Worm (Caenorhabditis elegans) whole organism, L4 larva: ENCODE measurements around the gene C08D8.7.
"Not testable (repeated sequence)": the region's sequence is repeated elsewhere in the genome, so short reads cannot be mapped to it uniquely, and the experiment has no call there.

ENCODE experiments used
- D1046.2 ChIP-seq: fragments of 200-800 bp; sonication (Bioruptor generic); IDR thresholded peaks from 2 replicates; pipeline ENCODE4 v1.3.6; 2022; ENCODE audit warnings: missing genetic modification characterization, missing compliant biosample characterization
- F26F4.8 ChIP-seq: fragments of 200-800 bp; sonication (Bioruptor generic); conservative IDR thresholded peaks from 2 replicates; pipeline ENCODE4 v1.3.6; 2022; ENCODE audit warnings: missing genetic modification characterization, missing compliant biosample characterization
- F49E8.2 ChIP-seq: sonication (generic microtip); optimal IDR thresholded peaks from 2 replicates; lab custom pipeline; 2016; ENCODE audit warnings: missing compliant biosample characterization, mild to moderate bottlenecking, missing genetic modification characterization, borderline replicate concordance
- R02D3.7 ChIP-seq: fragments of 150-350 bp; sonication (generic microtip); optimal IDR thresholded peaks from 3 replicates; lab custom pipeline; 2014; ENCODE audit warnings: missing biosample characterization, missing genetic modification characterization
- T20F7.1 ChIP-seq: fragments of 200-800 bp; sonication (Bioruptor generic); optimal IDR thresholded peaks from 2 replicates; lab custom pipeline; 2018; ENCODE audit warnings: mild to moderate bottlenecking, missing genetic modification characterization, missing compliant biosample characterization
- T26A8.4 ChIP-seq: fragments of 200-800 bp; sonication (Bioruptor generic); IDR thresholded peaks from 2 replicates; pipeline ENCODE4 v1.3.6; 2022; ENCODE audit warnings: missing genetic modification characterization, missing compliant biosample characterization
- Y105C5A.15 ChIP-seq: fragments of 200-800 bp; sonication (Bioruptor generic); IDR thresholded peaks from 2 replicates; pipeline ENCODE4 v1.3.6; 2022; ENCODE audit warnings: missing genetic modification characterization, missing compliant biosample characterization
- Y5F2A.4 ChIP-seq: fragments of 200-800 bp; sonication (Bioruptor generic); optimal IDR thresholded peaks from 2 replicates; lab custom pipeline; 2018; ENCODE audit warnings: mild to moderate bottlenecking, missing genetic modification characterization, missing compliant biosample characterization
- ceh-20 ChIP-seq: fragments of 200-800 bp; sonication (Bioruptor generic); IDR thresholded peaks from 2 replicates; pipeline ENCODE4 v1.3.6; 2022; ENCODE audit warnings: missing genetic modification reagents, missing genetic modification characterization, missing compliant biosample characterization
- ceh-28 ChIP-seq: fragments of 150-350 bp; optimal IDR thresholded peaks from 2 replicates; lab custom pipeline; 2014; ENCODE audit warnings: missing biosample characterization, missing genetic modification reagents, missing genetic modification characterization
- ceh-32 ChIP-seq: sonication (generic microtip); optimal IDR thresholded peaks from 2 replicates; lab custom pipeline; 2016; ENCODE audit warnings: mild to moderate bottlenecking, missing genetic modification characterization, missing compliant biosample characterization; ENCODE audit not compliant: poor library complexity
- ceh-44 ChIP-seq: fragments of 200-800 bp; sonication (Bioruptor generic); IDR thresholded peaks from 2 replicates; pipeline ENCODE4 v1.3.6; 2022; ENCODE audit warnings: missing genetic modification reagents, missing genetic modification characterization, missing compliant biosample characterization
- daf-19 ChIP-seq: fragments of 200-800 bp; sonication (Bioruptor generic); conservative IDR thresholded peaks from 2 replicates; pipeline ENCODE4 v1.3.6; 2022; ENCODE audit warnings: missing genetic modification characterization, missing compliant biosample characterization
- dmd-6 ChIP-seq: fragments of 200-800 bp; sonication (Bioruptor generic); IDR thresholded peaks from 2 replicates; pipeline ENCODE4 v1.3.6; 2022; ENCODE audit warnings: missing genetic modification reagents, missing genetic modification characterization, missing compliant biosample characterization
- egl-27 ChIP-seq: sonication (generic microtip); optimal IDR thresholded peaks from 3 replicates; lab custom pipeline; 2017; ENCODE audit warnings: missing biosample characterization, missing genetic modification reagents, missing genetic modification characterization
- fkh-10 ChIP-seq: fragments of 150-350 bp; optimal IDR thresholded peaks from 2 replicates; lab custom pipeline; 2014; ENCODE audit warnings: missing biosample characterization, missing genetic modification reagents, missing genetic modification characterization
- hlh-30 ChIP-seq: sonication (generic microtip); optimal IDR thresholded peaks from 2 replicates; lab custom pipeline; 2017; ENCODE audit warnings: antibody characterized with exemption, mild to moderate bottlenecking, missing genetic modification characterization, missing compliant biosample characterization; ENCODE audit not compliant: insufficient read depth
- lim-7 ChIP-seq: fragments of 200-800 bp; sonication (Bioruptor generic); IDR thresholded peaks from 2 replicates; pipeline ENCODE4 v1.3.6; 2022; ENCODE audit warnings: missing genetic modification characterization, missing compliant biosample characterization
- lin-1 ChIP-seq: fragments of 200-800 bp; sonication (Bioruptor generic); IDR thresholded peaks from 2 replicates; pipeline ENCODE4 v1.3.6; 2022; ENCODE audit warnings: missing genetic modification reagents, missing genetic modification characterization, missing compliant biosample characterization
- lin-39 ChIP-seq: fragments of 150-350 bp; optimal IDR thresholded peaks from 2 replicates; lab custom pipeline; 2014; ENCODE audit warnings: missing biosample characterization, missing genetic modification reagents, missing genetic modification characterization
- lsy-2 ChIP-seq, 2 experiments: fragments of 150-350 bp in 1 of 2; sonication (generic microtip) in 1 of 2; optimal IDR thresholded peaks; 2 replicates each; lab custom pipeline; 2014 to 2017; ENCODE audit warnings: missing biosample characterization in 2 of 2, missing genetic modification characterization in 2 of 2
- mdl-1 ChIP-seq, 2 experiments: fragments of 150-350 bp in 1 of 2; sonication (generic microtip) in 1 of 2; optimal IDR thresholded peaks; 2 replicates each; lab custom pipeline; 2014 to 2017; ENCODE audit warnings: missing biosample characterization in 2 of 2, missing genetic modification characterization in 2 of 2
- mxl-2 ChIP-seq: fragments of 200-800 bp; sonication (Bioruptor generic); conservative IDR thresholded peaks from 2 replicates; pipeline ENCODE4 v1.3.6; 2022; ENCODE audit warnings: missing genetic modification reagents, missing genetic modification characterization, missing compliant biosample characterization
- mxl-3 ChIP-seq: fragments of 200-800 bp; sonication (Bioruptor generic); optimal IDR thresholded peaks from 2 replicates; lab custom pipeline; 2018; ENCODE audit warnings: mild to moderate bottlenecking, missing genetic modification characterization, missing compliant biosample characterization
- nhr-102 ChIP-seq: sonication (generic microtip); optimal IDR thresholded peaks from 2 replicates; lab custom pipeline; 2016; ENCODE audit warnings: mild to moderate bottlenecking, missing genetic modification characterization, moderate library complexity, missing compliant biosample characterization
- nhr-28 ChIP-seq: fragments of 150-350 bp; optimal IDR thresholded peaks from 2 replicates; lab custom pipeline; 2014; ENCODE audit warnings: missing biosample characterization, missing genetic modification characterization
- nhr-41 ChIP-seq: fragments of 200-800 bp; sonication (Bioruptor generic); IDR thresholded peaks from 2 replicates; pipeline ENCODE4 v1.3.6; 2022; ENCODE audit warnings: missing genetic modification reagents, missing genetic modification characterization, missing compliant biosample characterization
- php-3 ChIP-seq: fragments of 200-800 bp; sonication (Bioruptor generic); IDR thresholded peaks from 2 replicates; pipeline ENCODE4 v1.3.6; 2022; ENCODE audit warnings: missing genetic modification reagents, missing genetic modification characterization, missing compliant biosample characterization
- skn-1 ChIP-seq: fragments of 150-350 bp; optimal IDR thresholded peaks from 2 replicates; lab custom pipeline; 2014; ENCODE audit warnings: missing biosample characterization, missing genetic modification characterization
- snpc-1.2 ChIP-seq: fragments of 200-800 bp; sonication (Bioruptor generic); IDR thresholded peaks from 2 replicates; pipeline ENCODE4 v1.3.6; 2022; ENCODE audit warnings: missing genetic modification reagents, missing genetic modification characterization, missing compliant biosample characterization
- tag-97 ChIP-seq: fragments of 200-800 bp; sonication (Bioruptor generic); IDR thresholded peaks from 2 replicates; pipeline ENCODE4 v1.3.6; 2022; ENCODE audit warnings: missing genetic modification characterization, missing compliant biosample characterization
- tra-1 ChIP-seq: fragments of 200-800 bp; sonication (Bioruptor generic); IDR thresholded peaks from 2 replicates; pipeline ENCODE4 v1.3.6; 2022; ENCODE audit warnings: missing genetic modification reagents, missing genetic modification characterization, missing compliant biosample characterization
- unc-62 ChIP-seq, 3 experiments: fragments of 150-350 bp in 1 of 3; sonication (generic microtip); optimal IDR thresholded peaks in 2 of 3; peaks in 1 of 3; 1 replicate in 1 of 3; 2 replicates in 2 of 3; lab custom pipeline; 2014 to 2017; ENCODE audit warnings: missing biosample characterization in 3 of 3, missing genetic modification characterization in 3 of 3, missing genetic modification reagents in 3 of 3, missing genotype in 1 of 3
- zip-11 ChIP-seq: fragments of 200-800 bp; sonication (Bioruptor generic); IDR thresholded peaks from 2 replicates; pipeline ENCODE4 v1.3.6; 2022; ENCODE audit warnings: missing genetic modification characterization, missing compliant biosample characterization
- ztf-7 ChIP-seq: fragments of 150-350 bp; optimal IDR thresholded peaks from 2 replicates; lab custom pipeline; 2014; ENCODE audit warnings: missing biosample characterization, missing genetic modification characterization

The C08D8.7 gene

DNA sequence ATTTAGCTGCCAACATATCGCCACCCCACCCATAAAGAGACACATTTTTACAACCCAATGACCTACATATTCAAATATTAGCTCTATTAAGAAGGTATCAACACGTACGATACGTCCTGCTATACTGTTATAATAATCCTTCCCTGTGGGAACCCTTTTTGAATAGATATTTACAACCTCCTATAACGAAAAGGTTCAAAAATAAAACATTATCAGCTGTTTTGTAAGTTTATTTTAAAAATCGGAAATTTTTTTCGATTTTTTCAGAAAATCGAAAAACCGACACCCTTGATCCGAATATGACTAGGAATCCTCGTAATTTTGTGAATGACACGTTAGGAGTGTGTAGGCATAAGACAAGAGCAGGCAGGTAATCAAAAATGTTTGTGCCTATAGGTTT lies at the start of gene C08D8.7:
Gene C08D8.7 (plus strand): TSS at position 301 of the 400 bp plus-strand sequence.
- TF ChIP-seq unc-62 (GFP tag; optimal IDR thresholded peaks at IDR 0.05 in 1 of 2; lab: Kevin White, UChicago): peak in 1 of 2 experiments; percentile 27
- TF ChIP-seq unc-62 (tag; optimal IDR thresholded peaks at IDR 0.05; lab: Kevin White, UChicago): not testable (repeated sequence)

DNA sequence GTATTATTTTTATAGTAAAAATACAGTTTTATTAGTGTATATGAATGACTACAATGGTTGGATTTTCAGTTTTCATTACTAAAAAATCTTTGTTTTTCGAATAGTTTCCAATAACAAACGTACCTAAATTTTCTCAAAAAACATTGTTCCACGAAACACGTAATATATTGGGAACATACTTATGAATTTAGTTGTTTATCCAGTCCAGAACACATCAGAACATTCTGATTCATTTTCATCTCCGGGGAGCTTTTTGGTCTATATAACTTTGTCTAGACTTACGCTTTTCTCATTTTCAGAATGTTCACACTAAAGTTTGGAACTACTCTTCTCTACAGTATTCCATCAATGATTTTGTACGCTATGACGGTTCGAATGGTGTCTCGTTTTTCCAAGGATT lies 49.3 kb upstream of the C08D8.7 start, which contains the start of gene srg-33:
Gene srg-33 (plus strand): TSS at position 301 of the 400 bp plus-strand sequence.
- TF ChIP-seq tag-97 (GFP tag; lab: Robert Waterston, UW) (no peak), ceh-44 (GFP tag; lab: Robert Waterston, UW) (no peak), php-3 (GFP tag; lab: Robert Waterston, UW) (no peak), D1046.2 (GFP tag; lab: Robert Waterston, UW) (no peak), T20F7.1 (GFP tag; lab: Kevin White, UChicago) (no peak), F26F4.8 (GFP tag; lab: Robert Waterston, UW) (no peak), ceh-32 (tag; lab: Kevin White, UChicago) (no peak), skn-1 (no peak), zip-11 (no peak), mxl-3 (GFP tag; lab: Kevin White, UChicago) (no peak), ceh-20 (GFP tag; lab: Robert Waterston, UW) (no peak), tra-1 (GFP tag; lab: Robert Waterston, UW) (no peak)

DNA sequence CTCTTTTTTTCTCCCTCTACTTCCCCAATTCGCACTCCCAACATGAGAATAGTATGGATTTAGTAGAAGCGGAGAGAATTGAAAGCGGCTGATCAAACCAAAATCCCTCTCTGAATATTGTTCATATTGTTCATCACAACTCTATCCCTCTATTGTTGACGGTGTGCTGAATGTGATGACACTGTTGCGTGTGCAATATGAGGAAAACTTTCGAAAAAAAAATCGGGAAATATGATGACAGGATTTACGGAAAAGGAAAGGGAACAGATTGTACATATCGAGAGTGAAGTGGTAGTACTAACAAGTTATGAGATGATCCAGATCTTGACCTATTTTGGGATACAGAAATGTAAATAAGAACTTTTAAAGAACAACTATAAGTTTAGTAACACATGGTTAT lies 45.2 kb upstream of the C08D8.7 start, which contains the start of gene smex-1:
Gene smex-1 (minus strand): TSS at position 101 of the 400 bp plus-strand sequence.
- TF ChIP-seq F26F4.8 (GFP tag; lab: Robert Waterston, UW) (no peak), php-3 (GFP tag; lab: Robert Waterston, UW) (no peak), ceh-28 (tag; lab: Kevin White, UChicago) (no peak), egl-27 (no peak), R02D3.7 (tag; lab: Kevin White, UChicago) (no peak), nhr-102 (no peak), mxl-3 (GFP tag; lab: Kevin White, UChicago) (no peak), nhr-28 (tag; lab: Kevin White, UChicago) (no peak), tra-1 (GFP tag; lab: Robert Waterston, UW) (no peak), fkh-10 (GFP tag; lab: Kevin White, UChicago) (no peak), lin-39 (tag; lab: Kevin White, UChicago) (no peak), lsy-2 (tag; optimal IDR thresholded peaks at IDR 0.05; lab: Kevin White, UChicago) (no peak), mdl-1 (tag; optimal IDR thresholded peaks at IDR 0.05; lab: Kevin White, UChicago) (no peak), Y5F2A.4 (GFP tag; lab: Kevin White, UChicago) (no peak)

DNA sequence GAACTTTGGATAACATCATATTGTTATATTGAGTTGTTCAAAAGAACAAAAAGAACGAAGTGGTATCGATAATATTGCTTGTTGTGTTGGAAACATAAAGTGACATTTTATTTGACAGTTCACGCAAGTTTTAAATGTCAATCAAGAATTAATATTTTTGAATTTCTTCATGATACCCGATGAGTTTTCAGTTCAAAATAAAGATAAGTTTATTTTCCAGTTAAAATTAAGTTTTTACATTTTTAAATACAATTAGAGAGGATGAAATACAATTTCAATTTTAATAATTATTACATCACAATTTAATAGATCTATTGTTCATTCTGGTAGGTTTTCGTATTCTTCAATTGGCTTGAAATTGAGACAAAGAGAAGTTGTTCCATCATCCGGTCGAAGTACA lies 43.5 kb upstream of the C08D8.7 start, which contains the start of gene W02D7.4:
Gene W02D7.4 (minus strand): TSS at position 101 of the 400 bp plus-strand sequence.
- peak; percentile 32; the same call in 1 of the 2 replicates for TF ChIP-seq dmd-6 (GFP tag; lab: Robert Waterston, UW)
- TF ChIP-seq Y105C5A.15: no peak

- TF ChIP-seq lin-1: no peak
- no peak for TF ChIP-seq unc-62 (GFP tag; optimal IDR thresholded peaks at IDR 0.05 in 1 of 2; lab: Kevin White, UChicago)
- no peak for TF ChIP-seq unc-62 (tag; optimal IDR thresholded peaks at IDR 0.05; lab: Kevin White, UChicago)
- no peak for TF ChIP-seq T26A8.4 (GFP tag; lab: Robert Waterston, UW)
- TF ChIP-seq egl-27: no peak
- TF ChIP-seq lim-7 (GFP tag; lab: Robert Waterston, UW): no peak
- no peak for TF ChIP-seq php-3 (GFP tag; lab: Robert Waterston, UW)
- TF ChIP-seq daf-19 (GFP tag; lab: Robert Waterston, UW): no peak
- TF ChIP-seq skn-1: no peak
- TF ChIP-seq F49E8.2 (tag; lab: Kevin White, UChicago): no peak
- TF ChIP-seq hlh-30: no peak
- no peak for TF ChIP-seq zip-11
- TF ChIP-seq ztf-7 (tag; lab: Kevin White, UChicago): no peak
- TF ChIP-seq D1046.2 (GFP tag; lab: Robert Waterston, UW): no peak
- TF ChIP-seq mxl-2 (GFP tag; lab: Robert Waterston, UW): no peak
- no peak for TF ChIP-seq snpc-1.2 (GFP tag; lab: Robert Waterston, UW)
- no peak for TF ChIP-seq nhr-41 (GFP tag; lab: Robert Waterston, UW)
Measured at ce11 chrV:8299191-8299854, 41.7 kb upstream of the C08D8.7 start, which contains the start of gene W02D7.5. TSS of gene W02D7.5 (minus strand) at chrV:8299241.
